Worm (Caenorhabditis elegans): Measurements from ENCODE around the gene C51E3.6.

The C51E3.6 gene

DNA sequence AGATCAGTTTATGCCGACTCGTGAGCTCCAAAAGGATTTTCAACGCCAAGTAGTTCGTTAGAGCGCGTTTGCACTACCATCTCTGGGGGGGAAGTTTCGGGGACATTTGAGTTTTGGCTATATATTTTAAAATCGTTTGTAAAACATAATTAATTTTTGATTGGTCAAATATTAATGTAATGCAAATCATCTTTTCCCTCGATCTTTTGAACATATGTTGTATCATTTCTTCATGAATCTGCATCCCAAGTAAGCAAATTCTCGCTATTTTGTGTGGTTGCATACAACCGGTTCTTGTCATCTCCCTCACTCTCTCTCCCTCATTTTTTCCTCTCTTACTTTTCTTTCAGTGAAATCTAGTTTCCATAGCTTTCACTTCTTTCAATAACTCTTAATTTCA lies 11.9 kb upstream of the C51E3.6 start:
- no peak for TF ChIP-seq unc-62 (GFP tag; optimal IDR thresholded peaks at IDR 0.05)

DNA sequence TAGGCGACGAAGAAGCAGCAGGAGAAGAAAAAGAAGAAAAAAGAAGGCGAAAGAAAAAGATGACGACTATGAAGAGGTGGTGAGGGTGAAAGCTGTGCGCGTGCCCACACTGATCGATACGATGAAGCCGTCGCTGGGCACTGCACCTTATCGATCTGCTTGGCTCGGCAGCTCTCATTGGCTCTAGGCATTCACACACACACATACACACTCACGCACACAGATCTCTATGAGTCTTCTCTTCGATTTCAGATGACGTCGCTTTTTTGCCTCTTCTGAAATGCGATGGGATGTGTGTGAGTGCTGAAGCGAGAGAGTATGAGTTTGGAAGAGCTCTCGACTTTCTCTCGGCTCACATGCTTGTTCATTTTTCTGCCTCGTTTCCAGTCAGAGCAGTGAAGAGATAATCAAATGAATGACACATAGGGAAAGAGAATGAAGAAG lies 8.4 kb upstream of the C51E3.6 start:
- TF ChIP-seq unc-62 (GFP tag; optimal IDR thresholded peaks at IDR 0.05) = no peak

DNA sequence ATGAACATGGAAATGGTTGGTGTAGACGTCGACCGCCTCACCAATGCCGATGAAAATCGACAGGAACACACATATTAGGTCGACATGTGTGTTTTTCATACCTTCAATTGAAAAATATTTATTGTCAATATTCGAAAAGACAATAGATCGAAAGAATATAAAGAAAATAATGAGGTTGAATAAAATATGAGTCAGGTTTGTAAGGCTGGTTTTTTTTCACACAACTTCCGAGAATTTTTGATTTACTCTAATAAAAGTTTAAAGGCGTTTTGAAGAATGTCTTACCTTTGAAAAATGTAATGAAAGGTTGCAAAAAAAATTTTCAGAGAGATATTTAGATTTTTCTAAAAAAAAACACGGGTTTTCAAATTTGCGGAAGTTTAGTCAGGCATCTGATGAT lies 7.4 kb upstream of the C51E3.6 start, which contains the start of gene egl-3:
egl-3 (minus strand) TSS at position 101 of the 400 bp plus-strand sequence.
- TF ChIP-seq unc-62 (GFP tag; optimal IDR thresholded peaks at IDR 0.05) = no peak

DNA sequence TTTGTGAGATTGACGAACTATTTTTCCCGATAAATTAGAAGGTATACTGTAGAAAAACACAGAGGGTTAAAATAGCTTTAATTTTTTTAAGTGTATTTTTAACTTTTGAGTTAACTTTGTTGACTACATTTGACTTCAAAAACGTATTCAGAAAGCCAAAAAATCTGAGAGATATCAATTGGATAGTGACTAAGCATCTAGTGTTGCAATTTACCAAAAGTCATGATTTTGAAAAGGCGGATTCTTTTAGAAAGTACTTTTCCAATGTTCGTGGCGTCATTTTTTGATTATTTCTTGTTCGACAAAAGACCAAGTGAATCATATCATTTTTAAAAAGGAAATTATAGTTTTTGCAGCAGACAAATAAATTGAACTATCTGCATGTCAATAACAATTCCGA lies 2.6 kb upstream of the C51E3.6 start:
- no peak for TF ChIP-seq unc-62 (GFP tag; optimal IDR thresholded peaks at IDR 0.05)

DNA sequence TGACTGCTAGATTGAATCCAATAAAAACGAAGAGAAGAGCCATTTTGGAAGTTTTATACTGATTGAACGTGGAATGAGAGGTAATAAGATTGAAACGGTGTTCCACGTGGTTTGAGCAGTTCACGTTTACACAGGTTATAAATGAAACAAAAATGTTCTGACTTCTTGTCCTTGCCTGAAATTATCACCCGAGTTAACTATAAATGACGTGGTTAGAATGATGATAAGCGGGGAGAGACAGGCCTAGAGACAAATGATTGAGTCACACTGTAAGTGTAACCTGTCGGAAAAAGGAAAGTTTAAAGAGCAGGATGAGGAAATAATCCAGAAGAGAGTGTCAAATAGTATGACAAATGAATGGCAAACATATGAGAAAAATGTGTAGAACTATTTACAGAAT lies 5.3 kb downstream of the C51E3.6 start, which contains the start of gene C51E3.10:
C51E3.10 (minus strand) TSS at position 181 of the 400 bp plus-strand sequence.
- no peak for TF ChIP-seq unc-62 (GFP tag; optimal IDR thresholded peaks at IDR 0.05)

DNA sequence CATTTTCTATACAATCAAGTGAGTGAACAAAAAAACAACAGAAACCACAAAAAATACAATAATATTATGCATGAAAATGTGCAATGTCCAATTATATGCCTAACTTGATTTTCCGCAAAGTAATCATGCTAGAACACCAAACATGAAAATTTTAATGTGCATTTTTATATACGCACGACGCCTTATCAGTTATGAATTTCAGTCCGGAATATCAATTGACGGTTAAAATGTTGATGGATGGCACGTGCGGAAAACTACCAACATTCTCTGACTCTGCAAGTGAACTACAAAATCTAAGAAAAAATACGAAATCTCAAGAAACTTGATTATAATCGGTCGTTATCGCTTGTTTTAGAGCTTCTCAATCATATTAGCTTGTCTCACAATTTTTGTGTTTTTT lies 6.3 kb downstream of the C51E3.6 start:
- TF ChIP-seq unc-62 (GFP tag; optimal IDR thresholded peaks at IDR 0.05) = no peak

DNA sequence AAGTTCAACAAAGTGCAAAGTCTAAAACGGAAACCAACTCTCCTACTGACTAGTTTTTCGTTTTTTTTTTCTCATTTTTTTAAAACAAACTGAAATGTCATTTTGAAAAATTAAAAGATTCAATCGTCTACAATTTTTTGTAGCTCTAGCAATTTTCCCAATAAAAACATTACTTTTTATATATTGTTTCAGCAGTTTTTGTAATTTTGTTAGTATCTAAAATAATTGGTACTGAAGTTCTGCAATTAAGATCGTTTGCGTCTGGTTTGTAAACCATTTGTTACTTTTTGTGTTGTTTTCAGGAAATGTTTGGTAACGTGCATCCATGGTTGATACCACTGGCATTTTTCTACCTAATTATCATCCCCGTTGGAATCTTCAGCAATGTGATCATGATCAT lies 7.7 kb downstream of the C51E3.6 start, which contains the start of gene srsx-30:
srsx-30 (plus strand) TSS at position 301 of the 400 bp plus-strand sequence.
- no peak for TF ChIP-seq unc-62 (GFP tag; optimal IDR thresholded peaks at IDR 0.05)

DNA sequence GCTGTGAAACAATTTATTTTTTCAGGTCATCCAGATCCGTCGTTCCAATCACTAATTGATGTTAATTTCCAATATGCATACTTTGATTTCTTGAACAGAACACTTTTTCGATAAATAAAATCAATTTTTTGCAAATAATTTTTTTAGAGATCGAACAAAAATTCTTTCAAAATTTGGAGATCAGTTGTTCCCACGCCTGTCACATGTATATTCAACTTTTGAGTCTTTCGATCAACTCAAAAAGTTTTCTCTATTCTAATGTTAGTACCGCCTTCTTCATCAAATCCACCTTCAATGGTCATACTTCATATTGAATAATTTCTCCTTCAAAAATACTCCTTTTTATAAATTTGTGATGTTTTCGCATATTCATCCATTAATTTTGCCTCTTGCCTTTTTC lies 11.6 kb downstream of the C51E3.6 start, which contains the start of gene srsx-29:
srsx-29 (plus strand) TSS at position 301 of the 400 bp plus-strand sequence.
- TF ChIP-seq unc-62 (GFP tag; optimal IDR thresholded peaks at IDR 0.05) = no peak

DNA sequence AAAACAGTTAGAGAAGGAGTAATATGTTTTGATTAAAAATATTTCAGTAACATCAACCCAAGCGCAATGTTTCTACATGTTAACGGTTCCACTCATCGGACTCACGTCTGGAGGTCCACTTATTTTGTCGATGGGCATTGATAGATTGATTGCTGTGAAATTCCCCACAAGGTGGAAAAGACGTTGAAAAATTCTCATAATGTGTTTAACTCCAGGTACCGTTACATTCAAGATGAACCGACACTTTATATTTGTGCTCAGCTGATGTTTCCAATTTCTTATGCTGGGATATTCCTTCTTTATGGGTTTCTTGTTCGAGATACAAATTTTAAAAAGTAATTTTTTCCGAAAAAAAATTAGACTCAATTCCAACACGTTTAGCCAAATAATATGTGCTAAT lies 13.2 kb downstream of the C51E3.6 start:
- TF ChIP-seq unc-62 (GFP tag; optimal IDR thresholded peaks at IDR 0.05) = no peak

DNA sequence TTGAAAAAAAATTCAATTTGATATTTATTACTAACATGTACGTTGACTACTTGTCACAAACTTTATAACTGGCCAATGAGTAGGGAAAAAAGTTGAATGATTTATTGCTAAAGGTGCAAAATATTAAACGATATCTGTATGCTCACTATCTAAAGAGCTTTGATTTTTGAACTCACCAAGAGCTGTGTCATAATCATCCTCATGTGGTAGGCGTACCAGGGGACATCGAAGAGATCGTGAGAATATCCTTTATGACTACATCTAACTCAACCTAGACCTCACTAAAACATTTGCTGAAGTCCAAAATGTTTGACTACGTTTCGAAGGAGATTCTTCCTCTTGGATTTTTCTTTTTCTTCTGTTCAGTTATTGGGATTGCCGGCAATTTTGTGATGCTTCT lies 14.0 kb downstream of the C51E3.6 start, which contains the start of gene srsx-28:
srsx-28 (plus strand) TSS at position 301 of the 400 bp plus-strand sequence.
- no peak for TF ChIP-seq unc-62 (GFP tag; optimal IDR thresholded peaks at IDR 0.05)

DNA sequence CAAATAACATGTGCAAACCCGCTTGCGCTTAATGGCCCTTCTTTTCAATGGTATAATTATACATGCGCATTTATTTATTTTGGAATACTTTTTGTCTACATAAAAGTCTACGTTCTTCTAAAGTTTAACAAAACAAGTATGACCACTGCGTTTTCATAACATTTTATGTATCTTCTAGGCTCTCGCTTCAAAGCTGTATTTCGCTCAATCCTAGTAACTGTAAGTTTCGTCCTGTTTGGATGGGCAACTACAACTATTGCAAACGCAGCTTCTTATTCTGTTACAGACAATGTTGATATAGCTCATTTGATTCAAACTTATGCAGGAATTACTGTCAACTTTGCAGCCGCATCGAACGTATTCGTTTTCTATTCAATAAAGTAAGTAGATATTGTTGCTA lies 16.5 kb downstream of the C51E3.6 start, which contains the start of gene srsx-27:
srsx-27 (plus strand) TSS at position 301 of the 400 bp plus-strand sequence.
- TF ChIP-seq unc-62 (GFP tag; optimal IDR thresholded peaks at IDR 0.05) = no peak

DNA sequence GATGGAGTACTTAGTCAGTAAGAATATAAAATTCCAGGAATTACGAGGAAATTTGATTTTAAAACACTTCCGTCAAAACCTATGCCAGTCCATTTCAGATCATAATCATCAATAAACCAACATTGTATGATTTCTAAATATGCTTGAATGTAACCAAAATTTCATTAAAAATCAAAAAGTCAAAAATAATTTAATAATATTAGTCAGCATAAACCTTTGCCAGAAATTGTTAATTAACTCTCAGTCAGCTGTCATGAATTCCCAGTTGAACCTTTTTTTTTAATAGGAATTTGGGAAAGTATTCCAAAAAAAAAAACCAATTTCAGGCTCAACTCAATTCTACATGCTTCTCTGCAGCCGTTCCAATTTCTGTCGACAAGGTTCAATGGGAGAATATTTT lies 17.9 kb downstream of the C51E3.6 start, which contains the start of gene srsx-26:
srsx-26 (plus strand) TSS at position 301 of the 400 bp plus-strand sequence.
- TF ChIP-seq unc-62 (GFP tag; optimal IDR thresholded peaks at IDR 0.05) = no peak

DNA sequence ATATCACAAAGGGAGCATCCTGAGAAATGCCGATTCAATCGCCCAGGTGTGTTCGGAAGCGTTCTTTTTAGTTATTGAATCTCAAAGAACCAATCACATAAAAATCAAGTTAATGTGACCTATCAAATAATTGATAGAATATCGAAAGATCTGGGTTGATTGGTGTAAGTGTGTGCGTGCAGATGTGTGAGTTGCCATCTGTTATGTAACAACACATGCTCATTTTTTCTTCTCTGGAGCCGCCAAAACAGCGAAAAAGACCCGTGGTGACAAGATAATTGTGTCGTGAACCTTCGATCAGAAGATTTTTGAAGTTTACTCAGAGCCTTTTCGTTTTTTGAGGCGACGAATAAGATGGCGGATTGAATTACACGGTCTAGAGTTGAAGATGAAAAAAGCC lies 19.5 kb downstream of the C51E3.6 start:
- no peak for TF ChIP-seq unc-62 (GFP tag; optimal IDR thresholded peaks at IDR 0.05)

DNA sequence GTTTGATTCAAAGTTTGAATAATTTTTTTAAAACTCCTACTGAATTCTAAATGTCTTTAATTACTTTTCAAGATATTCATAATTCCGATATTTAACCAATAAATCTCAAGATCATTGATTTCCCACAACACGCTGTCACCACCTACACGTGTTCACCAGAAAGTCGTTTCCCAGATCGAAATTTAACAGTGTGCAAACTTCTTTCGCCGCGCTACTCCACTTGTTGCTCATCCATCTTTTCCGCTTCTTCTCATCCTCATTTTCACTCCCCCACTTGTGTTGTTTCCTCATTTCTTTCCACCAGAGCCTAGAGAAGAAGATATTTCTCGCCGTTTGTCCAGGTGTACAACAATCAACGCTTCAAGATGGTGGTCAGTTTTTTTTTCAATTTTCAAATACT lies 20.6 kb downstream of the C51E3.6 start, which contains the start of gene C51E3.9:
C51E3.9 (plus strand) TSS at position 301 of the 400 bp plus-strand sequence.
- no peak for TF ChIP-seq unc-62 (GFP tag; optimal IDR thresholded peaks at IDR 0.05)

DNA sequence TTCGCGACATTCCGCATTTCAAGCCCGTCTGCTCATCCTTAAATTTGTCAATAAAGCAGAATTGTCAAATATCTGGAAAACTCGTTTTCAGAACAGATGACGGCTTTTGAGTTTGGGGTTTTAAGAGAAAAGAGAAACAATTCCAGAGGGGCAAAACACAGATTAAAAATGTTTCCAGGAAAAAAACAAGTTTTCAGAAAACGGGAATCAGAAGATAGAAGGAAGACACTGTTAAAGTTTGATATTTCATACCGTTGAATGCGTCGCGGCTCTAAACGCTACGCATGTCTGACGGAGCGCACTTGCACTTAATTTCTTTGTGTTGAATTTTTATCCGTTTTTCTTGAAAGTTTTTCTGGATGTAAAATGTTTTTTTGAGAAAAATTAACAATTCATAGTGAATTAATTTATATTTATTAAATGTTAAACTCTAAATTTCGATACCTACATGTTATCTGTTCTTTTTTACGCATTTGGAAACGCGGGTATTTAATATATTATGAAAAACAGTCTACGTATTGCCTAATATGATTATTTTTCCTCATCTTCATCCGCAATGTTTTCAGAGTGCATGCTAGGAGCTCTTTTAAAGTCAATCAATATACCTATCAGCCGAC lies 32.1 kb downstream of the C51E3.6 start, which contains the start of the genes C08B6.18, wdr-20 and C08B6.8:
C08B6.18 (minus strand) TSS at position 51 of the 617 bp plus-strand sequence.
wdr-20 (minus strand) TSS at position 82 of the 617 bp plus-strand sequence.
C08B6.8 (plus strand) TSS at position 567 of the 617 bp plus-strand sequence.
- no peak for TF ChIP-seq unc-62 (GFP tag; optimal IDR thresholded peaks at IDR 0.05)

DNA sequence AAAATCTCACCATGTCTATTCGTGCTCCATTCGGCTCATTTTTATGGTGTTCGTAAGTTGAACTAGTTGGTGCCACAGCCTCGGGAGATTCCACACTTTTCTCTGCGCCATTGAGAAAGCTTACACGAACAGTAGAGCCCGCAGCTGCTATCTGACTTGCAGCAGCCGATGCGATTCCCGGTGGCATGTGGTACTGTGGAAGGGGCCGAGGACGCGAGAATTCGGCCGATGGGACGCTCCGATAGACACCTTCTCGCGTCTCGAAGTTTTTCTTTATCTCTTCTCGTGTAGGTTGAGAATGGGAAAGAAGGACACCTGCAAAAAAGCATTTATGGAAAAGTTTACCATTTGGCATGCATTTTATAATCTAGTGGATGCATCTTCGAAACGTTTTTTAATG lies 33.0 kb downstream of the C51E3.6 start:
- no peak for TF ChIP-seq unc-62 (GFP tag; optimal IDR thresholded peaks at IDR 0.05)

DNA sequence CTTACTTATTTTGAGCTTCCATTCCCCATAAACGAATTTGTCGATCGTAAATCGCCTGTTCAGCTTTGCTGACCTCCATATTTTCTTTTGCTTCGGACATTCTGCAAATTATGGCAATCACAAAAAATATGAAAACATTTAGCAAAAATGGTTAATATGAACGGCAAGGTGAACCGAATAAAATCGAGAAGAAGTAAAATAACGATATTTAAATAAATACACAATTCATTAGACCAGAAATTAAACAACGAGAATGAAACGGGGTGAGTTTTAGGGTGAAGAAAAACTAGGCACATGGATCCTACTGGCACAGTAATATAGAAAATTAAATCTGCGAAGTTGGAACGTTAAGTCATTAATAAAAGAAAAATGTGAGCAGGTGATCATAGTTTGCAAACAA lies 36.1 kb downstream of the C51E3.6 start, which contains the start of gene aos-1:
aos-1 (minus strand) TSS at position 101 of the 400 bp plus-strand sequence.
- no peak for TF ChIP-seq unc-62 (GFP tag; optimal IDR thresholded peaks at IDR 0.05)
